Fruit fly (Drosophila melanogaster) ovary, adult (tissue): ENCODE measurements around the gene Or22b.

Source experiments
- CG17801 ChIP-seq: fragments of 200-800 bp; optimal IDR thresholded peaks from 2 replicates; lab custom pipeline; 2019; ENCODE audit warnings: missing biosample characterization, mild to moderate bottlenecking, missing genetic modification characterization, moderate library complexity; ENCODE audit not compliant: partially characterized antibody

Gene Or22b

dm6 chr2L:1522397-1522796, at the start of gene Or22b:
TSS of gene Or22b (plus strand) at chr2L:1522697.
- TF ChIP-seq CG17801 (GFP tag; lab: Kevin White, UChicago), result no peak

dm6 chr2L:1473427-1473826, 49.1 kb upstream of the Or22b start:
- no peak for TF ChIP-seq CG17801 (GFP tag; lab: Kevin White, UChicago)

- TF ChIP-seq CG17801 (GFP tag; lab: Kevin White, UChicago), result no peak
These were observed 45.5 kb upstream of the Or22b start for dm6 chr2L:1476872-1477503.

- TF ChIP-seq CG17801 (GFP tag; lab: Kevin White, UChicago), result no peak
These were observed 44.0 kb upstream of the Or22b start for dm6 chr2L:1478488-1478887.

dm6 chr2L:1485975-1486665, 36.4 kb upstream of the Or22b start:
- no peak for TF ChIP-seq CG17801 (GFP tag; lab: Kevin White, UChicago)

dm6 chr2L:1491791-1492345, 30.6 kb upstream of the Or22b start, which contains the start of gene CG31928:
TSS of gene CG31928 (plus strand) at chr2L:1492295.
- no peak for TF ChIP-seq CG17801 (GFP tag; lab: Kevin White, UChicago)

dm6 chr2L:1493770-1494169, 28.7 kb upstream of the Or22b start, which contains the start of gene CG33128:
TSS of gene CG33128 (plus strand) at chr2L:1494070.
- TF ChIP-seq CG17801 (GFP tag; lab: Kevin White, UChicago), result no peak

- no peak for TF ChIP-seq CG17801 (GFP tag; lab: Kevin White, UChicago)
These were observed 27.3 kb upstream of the Or22b start, which contains the start of gene CG31926 for dm6 chr2L:1495160-1495559. TSS of gene CG31926 (plus strand) at chr2L:1495460.

dm6 chr2L:1496943-1497342, 25.6 kb upstream of the Or22b start, which contains the start of gene CG31661:
TSS of gene CG31661 (plus strand) at chr2L:1497243.
- no peak for TF ChIP-seq CG17801 (GFP tag; lab: Kevin White, UChicago)

dm6 chr2L:1498966-1499554, 23.4 kb upstream of the Or22b start:
- TF ChIP-seq CG17801 (GFP tag; lab: Kevin White, UChicago), result no peak

dm6 chr2L:1500312-1500711, 22.2 kb upstream of the Or22b start, which contains the start of gene CG18131:
TSS of gene CG18131 (minus strand) at chr2L:1500608.
- TF ChIP-seq CG17801 (GFP tag; lab: Kevin White, UChicago), result no peak

dm6 chr2L:1502459-1503101, 19.9 kb upstream of the Or22b start, which contains the start of gene CG7420:
TSS of gene CG7420 (minus strand) at chr2L:1502904.
- no peak for TF ChIP-seq CG17801 (GFP tag; lab: Kevin White, UChicago)

dm6 chr2L:1504288-1504687, 18.2 kb upstream of the Or22b start:
- no peak for TF ChIP-seq CG17801 (GFP tag; lab: Kevin White, UChicago)

dm6 chr2L:1509748-1510147, 12.7 kb upstream of the Or22b start:
- no peak for TF ChIP-seq CG17801 (GFP tag; lab: Kevin White, UChicago)

dm6 chr2L:1517378-1517777, 5.1 kb upstream of the Or22b start, which contains the start of gene CG18132:
TSS of gene CG18132 (minus strand) at chr2L:1517478.
- no peak for TF ChIP-seq CG17801 (GFP tag; lab: Kevin White, UChicago)
